Fruit fly (Drosophila melanogaster) whole organism, adult: ENCODE measurements around the gene CG31195.

Experiments used
- CG11617 ChIP-seq: fragments of 200-800 bp; sonication (Bioruptor generic); optimal IDR thresholded peaks from 2 replicates; lab custom pipeline; 2017; ENCODE audit warnings: mild to moderate bottlenecking, missing biosample characterization, missing genetic modification reagents, missing genetic modification characterization
- CG12768 ChIP-seq: fragments of 200-800 bp; sonication (Bioruptor generic); optimal IDR thresholded peaks from 2 replicates; lab custom pipeline; 2017; ENCODE audit warnings: missing biosample characterization, missing genetic modification characterization, mild to moderate bottlenecking, moderate library complexity, missing genetic modification reagents
- CG14711 ChIP-seq: fragments of 200-800 bp; sonication (Bioruptor generic); optimal IDR thresholded peaks from 2 replicates; lab custom pipeline; 2018; ENCODE audit warnings: missing biosample characterization, mild to moderate bottlenecking, missing genetic modification characterization, moderate library complexity
- CG1620 ChIP-seq: fragments of 200-800 bp; sonication (Bioruptor generic); optimal IDR thresholded peaks from 2 replicates; lab custom pipeline; 2016; ENCODE audit warnings: missing biosample characterization, missing genetic modification characterization
- CG33017 ChIP-seq: fragments of 200-800 bp; sonication (Bioruptor generic); optimal IDR thresholded peaks from 2 replicates; lab custom pipeline; 2018; ENCODE audit warnings: missing biosample characterization, mild to moderate bottlenecking, missing genetic modification characterization, moderate library complexity
- CG5204 ChIP-seq: fragments of 200-800 bp; sonication (Bioruptor generic); optimal IDR thresholded peaks from 2 replicates; lab custom pipeline; 2016; ENCODE audit warnings: missing biosample characterization, missing genetic modification characterization
- CG7045 ChIP-seq: fragments of 200-800 bp; sonication (Bioruptor generic); optimal IDR thresholded peaks from 2 replicates; lab custom pipeline; 2017; ENCODE audit warnings: missing biosample characterization, mild to moderate bottlenecking, missing genetic modification characterization
- CG7101 ChIP-seq: fragments of 200-800 bp; sonication (Bioruptor generic); optimal IDR thresholded peaks from 2 replicates; lab custom pipeline; 2018; ENCODE audit warnings: missing biosample characterization, mild to moderate bottlenecking, missing genetic modification characterization, moderate library complexity
- Clk ChIP-seq: fragments of 200-800 bp; sonication (Bioruptor generic); optimal IDR thresholded peaks from 2 replicates; lab custom pipeline; 2017; ENCODE audit warnings: missing biosample characterization, missing genetic modification characterization
- Crg-1 ChIP-seq: fragments of 200-800 bp; sonication (Bioruptor generic); optimal IDR thresholded peaks from 2 replicates; lab custom pipeline; 2016; ENCODE audit warnings: missing biosample characterization, missing genetic modification characterization
- Hr96 ChIP-seq: fragments of 200-800 bp; sonication (Bioruptor generic); optimal IDR thresholded peaks from 2 replicates; lab custom pipeline; 2016; ENCODE audit warnings: missing biosample characterization, missing genetic modification characterization
- Mnt ChIP-seq: fragments of 200-800 bp; sonication (Bioruptor generic); optimal IDR thresholded peaks from 2 replicates; lab custom pipeline; 2016; ENCODE audit warnings: missing biosample characterization, mild to moderate bottlenecking, missing genetic modification characterization
- bab1 ChIP-seq: fragments of 200-800 bp; sonication (Bioruptor generic); optimal IDR thresholded peaks from 3 replicates; lab custom pipeline; 2019; ENCODE audit warnings: missing biosample characterization, mild to moderate bottlenecking, missing genetic modification characterization, moderate library complexity
- cic ChIP-seq: fragments of 200-800 bp; sonication (Bioruptor generic); optimal IDR thresholded peaks from 2 replicates; lab custom pipeline; 2017; ENCODE audit warnings: missing biosample characterization, mild to moderate bottlenecking, missing genetic modification characterization, moderate library complexity
- cnc ChIP-seq, 2 experiments: fragments of >200 bp; optimal IDR thresholded peaks; 2 replicates each; lab custom pipeline; 2017
- kay ChIP-seq: fragments of 200-800 bp; sonication (Bioruptor generic); peaks from one replicate; lab custom pipeline; 2016; ENCODE audit warnings: missing biosample characterization, missing genetic modification characterization, borderline replicate concordance
- ovo ChIP-seq: fragments of 200-800 bp; sonication (Bioruptor generic); optimal IDR thresholded peaks from 2 replicates; lab custom pipeline; 2016; ENCODE audit warnings: missing biosample characterization, missing genetic modification characterization
- pad ChIP-seq: fragments of 200-800 bp; sonication (Bioruptor generic); optimal IDR thresholded peaks from 3 replicates; lab custom pipeline; 2017; ENCODE audit warnings: missing biosample characterization, missing genetic modification characterization, mild to moderate bottlenecking, moderate library complexity, missing genetic modification reagents
- tj ChIP-seq: fragments of 200-800 bp; sonication (Bioruptor generic); optimal IDR thresholded peaks from 3 replicates; lab custom pipeline; 2017; ENCODE audit warnings: missing biosample characterization, mild to moderate bottlenecking, missing genetic modification characterization, moderate library complexity
- toe ChIP-seq: fragments of 200-800 bp; sonication (Bioruptor generic); optimal IDR thresholded peaks from 2 replicates; lab custom pipeline; 2016; ENCODE audit warnings: missing biosample characterization, missing genetic modification characterization

CG31195 gene

dm6 chr3R:20762175-20762795 is at the start of gene CG31195:
CG31195 (minus strand) TSS chr3R:20762369.
- TF ChIP-seq CG7045 (no peak), Mnt (GFP tag; lab: Kevin White, UChicago) (no peak), Crg-1 (GFP tag; lab: Kevin White, UChicago) (no peak), CG33017 (tag; lab: Kevin White, UChicago) (no peak), Hr96 (GFP tag; lab: Kevin White, UChicago) (no peak), cic (GFP tag; lab: Kevin White, UChicago) (no peak), cnc (optimal IDR thresholded peaks at IDR 0.05; lab: Kevin White, UChicago) (no peak), tj (GFP tag; lab: Kevin White, UChicago) (peak; percentile 80), ovo (GFP tag; lab: Kevin White, UChicago) (no peak), bab1 (peak; percentile 8), Clk (no peak), CG12768 (GFP tag; lab: Kevin White, UChicago) (no peak), pad (GFP tag; lab: Kevin White, UChicago) (no peak), toe (GFP tag; lab: Kevin White, UChicago) (no peak), CG7101 (no peak), kay (GFP tag; lab: Kevin White, UChicago) (no peak), CG1620 (GFP tag; lab: Kevin White, UChicago) (no peak), CG14711 (no peak), CG11617 (no peak), CG5204 (peak; percentile 5)

dm6 chr3R:20802253-20802652 is 40.1 kb upstream of the CG31195 start:
- no peak for TF ChIP-seq Hr96 (GFP tag; lab: Kevin White, UChicago)
- no peak for TF ChIP-seq CG12768 (GFP tag; lab: Kevin White, UChicago)
- no peak for TF ChIP-seq bab1
- no peak for TF ChIP-seq CG11617
- no peak for TF ChIP-seq kay (GFP tag; lab: Kevin White, UChicago)
- no peak for TF ChIP-seq tj (GFP tag; lab: Kevin White, UChicago)
- TF ChIP-seq CG5204: no peak
- no peak for TF ChIP-seq Crg-1 (GFP tag; lab: Kevin White, UChicago)
- TF ChIP-seq Clk: no peak
- no peak for TF ChIP-seq cic (GFP tag; lab: Kevin White, UChicago)
- no peak for TF ChIP-seq cnc (optimal IDR thresholded peaks at IDR 0.05; lab: Kevin White, UChicago)
- no peak for TF ChIP-seq CG33017 (tag; lab: Kevin White, UChicago)

- TF ChIP-seq bab1 (no peak), Crg-1 (GFP tag; lab: Kevin White, UChicago) (no peak), kay (GFP tag; lab: Kevin White, UChicago) (peak; percentile 69), CG11617 (no peak), Clk (no peak)
Observed at dm6 chr3R:20796949-20797348, 34.8 kb upstream of the CG31195 start.

dm6 chr3R:20791212-20791789 is 29.1 kb upstream of the CG31195 start:
- TF ChIP-seq CG5204: no peak
- no peak for TF ChIP-seq bab1
- TF ChIP-seq CG11617: no peak
- TF ChIP-seq Crg-1 (GFP tag; lab: Kevin White, UChicago): no peak
- no peak for TF ChIP-seq Clk
- no peak for TF ChIP-seq cic (GFP tag; lab: Kevin White, UChicago)
- TF ChIP-seq CG7101: no peak

DNA sequence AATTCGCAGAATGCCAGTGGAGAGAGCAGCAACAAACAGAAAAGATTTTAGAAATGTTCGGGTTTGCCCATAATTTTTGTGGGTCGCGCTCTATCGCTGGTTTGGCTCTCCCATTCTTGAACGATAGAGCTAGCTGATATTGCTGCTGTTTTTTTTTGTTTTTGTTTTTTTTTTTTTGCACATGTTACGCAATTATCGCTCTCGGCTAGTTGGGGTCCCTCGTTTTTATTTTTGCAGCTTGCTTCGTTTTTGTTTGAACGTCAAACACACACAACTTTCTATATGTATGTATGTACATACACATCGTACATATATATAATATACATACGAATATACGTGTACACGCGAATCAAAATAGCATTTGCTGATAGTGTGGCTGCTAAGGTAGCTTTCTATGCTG is 28.3 kb upstream of the CG31195 start:
- TF ChIP-seq bab1: no peak
- no peak for TF ChIP-seq Hr96 (GFP tag; lab: Kevin White, UChicago)
- TF ChIP-seq cic (GFP tag; lab: Kevin White, UChicago): peak; percentile 23
- peak; percentile 3 for TF ChIP-seq Mnt (GFP tag; lab: Kevin White, UChicago)
- TF ChIP-seq cnc (optimal IDR thresholded peaks at IDR 0.05; lab: Kevin White, UChicago): no peak
- TF ChIP-seq CG12768 (GFP tag; lab: Kevin White, UChicago): peak; percentile 59
- TF ChIP-seq CG7045: no peak
- no peak for TF ChIP-seq toe (GFP tag; lab: Kevin White, UChicago)
- no peak for TF ChIP-seq CG7101
- peak; percentile 35 for TF ChIP-seq CG33017 (tag; lab: Kevin White, UChicago)
- peak; percentile 98 for TF ChIP-seq kay (GFP tag; lab: Kevin White, UChicago)
- peak; percentile 78 for TF ChIP-seq tj (GFP tag; lab: Kevin White, UChicago)
- TF ChIP-seq CG1620 (GFP tag; lab: Kevin White, UChicago): no peak
- no peak for TF ChIP-seq ovo (GFP tag; lab: Kevin White, UChicago)
- TF ChIP-seq CG5204: no peak
- TF ChIP-seq CG14711: no peak
- no peak for TF ChIP-seq Clk
- TF ChIP-seq CG11617: no peak
- no peak for TF ChIP-seq Crg-1 (GFP tag; lab: Kevin White, UChicago)
- no peak for TF ChIP-seq pad (GFP tag; lab: Kevin White, UChicago)

DNA sequence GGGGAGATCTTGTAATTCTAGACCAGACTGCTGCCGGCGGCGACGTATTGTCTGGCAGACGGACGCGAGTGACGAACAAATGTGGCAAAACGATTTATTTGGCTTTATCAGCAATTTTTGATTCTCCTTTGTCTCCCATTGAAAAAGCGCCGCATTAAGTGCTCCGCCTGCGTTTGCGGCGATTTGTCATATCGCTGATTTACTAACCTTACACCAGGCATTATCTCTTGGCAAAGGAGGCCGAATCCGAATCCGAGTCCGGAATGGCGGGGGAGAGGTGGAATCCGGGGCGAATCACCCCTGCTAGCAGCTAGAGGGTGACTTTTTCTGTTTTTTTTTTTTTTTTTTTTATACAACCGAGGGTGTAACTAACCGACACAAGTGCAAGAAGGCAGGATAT is 26.4 kb upstream of the CG31195 start:
- peak; percentile 81 for TF ChIP-seq tj (GFP tag; lab: Kevin White, UChicago)
- TF ChIP-seq CG12768 (GFP tag; lab: Kevin White, UChicago): no peak
